Worm (Caenorhabditis elegans): Measurements from ENCODE around the gene lat-2.

DNA sequence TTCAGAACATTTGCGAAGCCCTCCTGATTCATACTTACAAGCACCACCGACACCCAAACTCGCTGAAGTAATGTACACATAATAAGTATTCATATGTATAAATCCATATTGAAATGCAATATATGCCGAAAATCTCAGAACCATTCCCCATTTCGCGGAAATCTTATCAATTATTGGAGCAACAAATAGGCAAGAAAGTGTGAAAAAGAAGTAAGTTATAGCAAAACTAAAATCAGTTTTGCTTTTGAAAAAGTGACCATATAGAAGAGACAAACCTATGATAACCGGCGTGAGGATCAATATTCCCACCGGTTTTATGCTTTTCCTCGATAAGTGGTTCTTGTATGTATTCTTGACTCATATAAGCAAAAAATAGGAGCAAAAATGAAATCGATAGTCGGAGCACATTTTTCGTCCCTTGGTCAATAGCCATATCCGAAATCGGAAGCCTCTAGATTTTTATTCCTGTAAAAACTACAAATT lies 39.3 kb upstream of the lat-2 start, which contains the start of gene Y52E8A.6:
- TF ChIP-seq ces-1 (GFP tag; optimal IDR thresholded peaks at IDR 0.05) (no peak), nhr-2 (tag; optimal IDR thresholded peaks at IDR 0.05) (no peak), snpc-4 (tag; optimal IDR thresholded peaks at IDR 0.05) (no peak), mep-1 (tag; optimal IDR thresholded peaks at IDR 0.05) (no peak), lin-13 (tag; optimal IDR thresholded peaks at IDR 0.05) (no peak), ztf-11 (tag; optimal IDR thresholded peaks at IDR 0.05) (no peak), unc-62 (GFP tag; optimal IDR thresholded peaks at IDR 0.05) (no peak), sptf-1 (tag; optimal IDR thresholded peaks at IDR 0.05) (no peak), bed-3 (GFP tag; optimal IDR thresholded peaks at IDR 0.05) (no peak), hlh-1 (tag; optimal IDR thresholded peaks at IDR 0.05) (no peak)
